Worm (Caenorhabditis elegans) whole organism, midembryonic: ENCODE measurements around the gene parg-1.

Experiments
- T22C8.4 ChIP-seq: fragments of 200-800 bp; sonication (Bioruptor generic); IDR thresholded peaks from 2 replicates; pipeline ENCODE4 v1.3.6; 2022; ENCODE audit warnings: missing genetic modification characterization, missing compliant biosample characterization
- cog-1 ChIP-seq: sonication (generic microtip); optimal IDR thresholded peaks from 2 replicates; lab custom pipeline; 2016; ENCODE audit warnings: missing genetic modification characterization, missing compliant biosample characterization
- flt-1 ChIP-seq: fragments of 200-800 bp; sonication (Bioruptor generic); IDR thresholded peaks from 2 replicates; pipeline ENCODE4 v1.3.6; 2022; ENCODE audit warnings: missing genetic modification characterization, missing compliant biosample characterization
- med-1 ChIP-seq: sonication (generic microtip); optimal IDR thresholded peaks from 2 replicates; lab custom pipeline; 2017; ENCODE audit warnings: missing genetic modification characterization, mild to moderate bottlenecking, missing compliant biosample characterization, antibody characterized with exemption, missing genetic modification reagents; ENCODE audit not compliant: insufficient read depth
- ref-1 ChIP-seq: fragments of 200-800 bp; sonication (Bioruptor generic); conservative IDR thresholded peaks from 2 replicates; pipeline ENCODE4 v1.3.6; 2022; ENCODE audit warnings: missing genetic modification reagents, missing genetic modification characterization, missing compliant biosample characterization
- ztf-23 ChIP-seq: fragments of 200-800 bp; sonication (Bioruptor generic); IDR thresholded peaks from 2 replicates; pipeline ENCODE4 v1.3.6; 2022; ENCODE audit warnings: missing genetic modification reagents, missing genetic modification characterization, missing compliant biosample characterization
- ztf-29 ChIP-seq: fragments of 200-800 bp; sonication (Bioruptor generic); IDR thresholded peaks from 2 replicates; pipeline ENCODE4 v1.3.6; 2022; ENCODE audit warnings: missing genetic modification reagents, missing genetic modification characterization, missing compliant biosample characterization

- TF ChIP-seq flt-1 (GFP tag; lab: Robert Waterston, UW) (no peak), med-1 (no peak), cog-1 (tag; lab: Kevin White, UChicago) (no peak), T22C8.4 (GFP tag; lab: Robert Waterston, UW) (no peak), ztf-23 (GFP tag; lab: Robert Waterston, UW) (no peak), ref-1 (no peak), ztf-29 (no peak)
These were observed 40.5 kb upstream of the parg-1 start, which contains the start of gene H23L24.4 for ce11 chrIV:8705504-8705903.
